Worm (Caenorhabditis elegans) whole organism, L3 larva: Measurements from ENCODE around the gene C24D10.2.

Source experiments
- elt-3 ChIP-seq, 3 experiments: fragments of 150-350 bp in 1 of 3; sonication (generic microtip) in 2 of 3; optimal IDR thresholded peaks; 2 replicates in 2 of 3; 4 replicates in 1 of 3; lab custom pipeline; 2014 to 2017; ENCODE audit warnings: missing biosample characterization in 3 of 3, missing genetic modification characterization in 3 of 3
- mml-1 ChIP-seq: fragments of 150-350 bp; sonication (generic microtip); optimal IDR thresholded peaks from 3 replicates; lab custom pipeline; 2014; ENCODE audit warnings: missing biosample characterization, missing genetic modification characterization
- nhr-11 ChIP-seq: fragments of 150-350 bp; optimal IDR thresholded peaks from 2 replicates; lab custom pipeline; 2014; ENCODE audit warnings: missing biosample characterization, missing genetic modification characterization
- nhr-12 ChIP-seq: fragments of 150-350 bp; optimal IDR thresholded peaks from 2 replicates; lab custom pipeline; 2014; ENCODE audit warnings: missing biosample characterization, missing genetic modification characterization
- nhr-237 ChIP-seq: fragments of 150-350 bp; optimal IDR thresholded peaks from 2 replicates; lab custom pipeline; 2014; ENCODE audit warnings: missing biosample characterization, missing genetic modification characterization
- nhr-43 ChIP-seq: sonication (generic microtip); optimal IDR thresholded peaks from 2 replicates; lab custom pipeline; 2016; ENCODE audit warnings: mild to moderate bottlenecking, missing genetic modification characterization, missing compliant biosample characterization; ENCODE audit not compliant: poor library complexity, severe bottlenecking
- snpc-4 ChIP-seq: fragments of 150-350 bp; optimal IDR thresholded peaks from 2 replicates; lab custom pipeline; 2014; ENCODE audit warnings: missing biosample characterization, missing genetic modification characterization
- zag-1 ChIP-seq: fragments of 150-350 bp; optimal IDR thresholded peaks from 2 replicates; lab custom pipeline; 2014; ENCODE audit warnings: missing biosample characterization, missing genetic modification characterization

DNA sequence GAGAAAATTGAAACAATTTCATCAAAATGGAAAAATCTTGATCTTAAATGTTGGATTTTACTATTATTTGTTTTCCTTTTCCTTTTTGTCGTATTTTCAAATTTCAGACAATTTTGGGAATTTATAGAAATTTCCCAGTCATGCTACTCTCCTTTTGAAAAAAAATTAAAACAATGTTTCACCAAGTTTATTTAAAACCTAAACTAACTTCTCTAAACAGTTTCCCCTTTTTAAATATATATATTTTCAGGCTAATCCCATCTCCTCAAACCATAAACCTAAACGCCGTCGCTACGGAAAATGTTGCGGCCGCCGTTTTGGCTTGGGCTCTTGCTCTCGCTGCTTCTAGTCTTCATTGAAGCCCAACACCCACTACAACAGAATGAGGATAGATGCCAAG is 9.9 kb downstream of the C24D10.2 start, which contains the start of gene lam-1:
- TF ChIP-seq nhr-12 (tag; lab: Kevin White, UChicago) (no peak), nhr-11 (no peak), mml-1 (no peak), snpc-4 (no peak), zag-1 (tag; lab: Kevin White, UChicago) (no peak), nhr-43 (tag; lab: Kevin White, UChicago) (no peak), nhr-237 (no peak), elt-3 (tag; optimal IDR thresholded peaks at IDR 0.05; lab: Kevin White, UChicago) (no peak)
